Worm (Caenorhabditis elegans): Measurements from ENCODE around the gene nape-2.

DNA sequence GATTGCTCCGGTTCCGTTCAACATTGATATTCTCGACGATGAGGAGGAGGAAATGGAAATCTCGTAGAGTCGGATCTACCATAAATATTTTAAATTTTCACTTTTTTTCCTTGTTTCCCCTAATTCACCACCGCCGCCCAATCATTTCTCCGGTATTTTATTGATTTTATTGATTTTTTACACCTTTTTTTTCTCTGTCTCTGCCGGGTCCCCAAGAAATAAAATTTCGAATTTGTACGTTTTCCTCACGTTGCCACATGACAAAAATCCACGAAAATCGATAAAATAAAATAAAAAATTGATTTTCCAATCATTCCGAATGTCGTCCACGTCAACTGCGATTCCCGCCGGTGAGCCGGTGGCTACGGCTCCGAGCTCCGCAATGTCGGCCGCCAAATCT lies 40.5 kb downstream of the nape-2 start, which contains the start of gene Y37E11AL.2:
- TF ChIP-seq tbx-2 (tag; optimal IDR thresholded peaks at IDR 0.05) (no peak), tlp-1 (tag; optimal IDR thresholded peaks at IDR 0.05) (no peak), rnt-1 (tag; optimal IDR thresholded peaks at IDR 0.05) (no peak), ces-1 (GFP tag; optimal IDR thresholded peaks at IDR 0.05) (no peak), ama-1 (optimal IDR thresholded peaks at IDR 0.05) (no peak)

All from whole organism, L1 larva.